Worm (Caenorhabditis elegans): ENCODE measurements around the gene K08D8.12.

The K08D8.12 gene

ce11 chrIV:12894996-12895395, 1.7 kb downstream of the K08D8.12 start, which contains the start of gene K08D8.11:
TSS of gene K08D8.11 (plus strand) at chrIV:12895296.
- no peak for TF ChIP-seq ztf-29 (GFP tag; IDR thresholded peaks at IDR 0.05)
- TF ChIP-seq flt-1 (GFP tag; IDR thresholded peaks at IDR 0.05), result no peak
- no peak for TF ChIP-seq ztf-23 (GFP tag; IDR thresholded peaks at IDR 0.05)
- TF ChIP-seq tab-1 (GFP tag; IDR thresholded peaks at IDR 0.05), result no peak
- TF ChIP-seq med-1 (GFP tag; optimal IDR thresholded peaks at IDR 0.05; ENCODE audit: insufficient read depth), result no peak
- TF ChIP-seq cog-1 (tag; optimal IDR thresholded peaks at IDR 0.05), result no peak
- TF ChIP-seq klf-2 (GFP tag; conservative IDR thresholded peaks at IDR 0.05), result no peak

- TF ChIP-seq med-1 (GFP tag; optimal IDR thresholded peaks at IDR 0.05; ENCODE audit: insufficient read depth) (no peak), klf-2 (GFP tag; conservative IDR thresholded peaks at IDR 0.05) (no peak), ztf-23 (GFP tag; IDR thresholded peaks at IDR 0.05) (no peak), ztf-29 (GFP tag; IDR thresholded peaks at IDR 0.05) (no peak), T22C8.4 (GFP tag; IDR thresholded peaks at IDR 0.05) (no peak)
Observed at ce11 chrIV:12896371-12896882, 3.2 kb downstream of the K08D8.12 start, which contains the start of gene K08D8.7. TSS of gene K08D8.7 (plus strand) at chrIV:12896832.

- TF ChIP-seq T22C8.4 (GFP tag; IDR thresholded peaks at IDR 0.05), result no peak
- TF ChIP-seq tab-1 (GFP tag; IDR thresholded peaks at IDR 0.05), result no peak
- no peak for TF ChIP-seq ztf-23 (GFP tag; IDR thresholded peaks at IDR 0.05)
- no peak for TF ChIP-seq med-1 (GFP tag; optimal IDR thresholded peaks at IDR 0.05; ENCODE audit: insufficient read depth)
- TF ChIP-seq ztf-29 (GFP tag; IDR thresholded peaks at IDR 0.05), result no peak
- no peak for TF ChIP-seq cog-1 (tag; optimal IDR thresholded peaks at IDR 0.05)
- no peak for TF ChIP-seq flt-1 (GFP tag; IDR thresholded peaks at IDR 0.05)
- TF ChIP-seq klf-2 (GFP tag; conservative IDR thresholded peaks at IDR 0.05), result no peak
- TF ChIP-seq ref-1 (GFP tag; conservative IDR thresholded peaks at IDR 0.05), result no peak
Observed at ce11 chrIV:12897146-12897545, 3.9 kb downstream of the K08D8.12 start.

ce11 chrIV:12898823-12899222, 5.6 kb downstream of the K08D8.12 start:
- no peak for TF ChIP-seq ref-1 (GFP tag; conservative IDR thresholded peaks at IDR 0.05)
- TF ChIP-seq cog-1 (tag; optimal IDR thresholded peaks at IDR 0.05), result no peak
- no peak for TF ChIP-seq flt-1 (GFP tag; IDR thresholded peaks at IDR 0.05)
- TF ChIP-seq med-1 (GFP tag; optimal IDR thresholded peaks at IDR 0.05; ENCODE audit: insufficient read depth), result no peak
- no peak for TF ChIP-seq ztf-29 (GFP tag; IDR thresholded peaks at IDR 0.05)
- TF ChIP-seq T22C8.4 (GFP tag; IDR thresholded peaks at IDR 0.05), result no peak
- no peak for TF ChIP-seq klf-2 (GFP tag; conservative IDR thresholded peaks at IDR 0.05)
- TF ChIP-seq ztf-23 (GFP tag; IDR thresholded peaks at IDR 0.05), result no peak
- no peak for TF ChIP-seq tab-1 (GFP tag; IDR thresholded peaks at IDR 0.05)

DNA sequence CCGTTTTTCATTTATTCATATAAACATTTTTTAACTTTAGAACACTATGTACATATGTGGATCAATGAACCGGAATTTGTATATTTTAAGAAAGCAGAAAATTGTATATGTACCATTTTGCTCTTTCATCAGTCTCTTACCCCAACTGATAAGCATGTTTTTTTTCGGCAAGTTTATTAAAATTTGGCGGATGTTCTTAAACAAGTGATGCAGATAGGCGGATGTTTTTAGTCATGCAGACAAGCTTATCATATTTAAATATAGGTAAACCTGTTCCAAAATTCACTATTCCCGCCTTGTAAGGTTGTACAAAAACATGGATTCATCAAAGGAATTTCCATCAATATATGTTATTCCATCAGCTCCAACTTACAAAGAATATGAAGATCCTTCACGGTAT, 6.1 kb downstream of the K08D8.12 start, which contains the start of gene K08D8.9:
Gene K08D8.9, plus strand, starts transcription at position 301 of the 400 bp plus-strand sequence.
- TF ChIP-seq ztf-23 (GFP tag; IDR thresholded peaks at IDR 0.05), result no peak
- TF ChIP-seq tab-1 (GFP tag; IDR thresholded peaks at IDR 0.05), result no peak
- TF ChIP-seq klf-2 (GFP tag; conservative IDR thresholded peaks at IDR 0.05), result no peak
- no peak for TF ChIP-seq med-1 (GFP tag; optimal IDR thresholded peaks at IDR 0.05; ENCODE audit: insufficient read depth)
- TF ChIP-seq ref-1 (GFP tag; conservative IDR thresholded peaks at IDR 0.05), result no peak
- TF ChIP-seq ztf-29 (GFP tag; IDR thresholded peaks at IDR 0.05), result no peak
- no peak for TF ChIP-seq flt-1 (GFP tag; IDR thresholded peaks at IDR 0.05)
- no peak for TF ChIP-seq T22C8.4 (GFP tag; IDR thresholded peaks at IDR 0.05)
- TF ChIP-seq cog-1 (tag; optimal IDR thresholded peaks at IDR 0.05), result no peak

DNA sequence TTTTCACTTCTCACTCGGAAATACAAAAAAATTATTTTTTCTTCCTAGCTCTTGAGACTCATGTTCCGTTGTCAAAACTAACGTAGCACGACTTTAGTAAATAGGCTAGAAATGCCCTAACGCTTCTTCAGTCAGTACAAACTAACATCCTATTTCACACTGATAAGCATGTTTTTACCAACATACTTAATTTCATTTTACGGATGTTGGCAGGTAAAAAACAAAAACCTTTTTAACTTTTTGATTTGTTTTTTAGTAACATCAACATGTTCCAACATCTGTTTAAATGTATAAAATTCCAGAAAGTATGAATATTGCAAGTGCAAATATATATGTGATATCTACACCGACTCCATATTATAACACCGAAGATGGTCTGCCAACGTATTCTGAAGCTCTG, 7.0 kb downstream of the K08D8.12 start, which contains the start of gene K08D8.10:
Gene K08D8.10, plus strand, starts transcription at position 301 of the 400 bp plus-strand sequence.
- no peak for TF ChIP-seq klf-2 (GFP tag; conservative IDR thresholded peaks at IDR 0.05)
- TF ChIP-seq ztf-29 (GFP tag; IDR thresholded peaks at IDR 0.05), result no peak
- TF ChIP-seq ztf-23 (GFP tag; IDR thresholded peaks at IDR 0.05), result no peak
- TF ChIP-seq cog-1 (tag; optimal IDR thresholded peaks at IDR 0.05), result no peak
- TF ChIP-seq tab-1 (GFP tag; IDR thresholded peaks at IDR 0.05), result no peak
- no peak for TF ChIP-seq flt-1 (GFP tag; IDR thresholded peaks at IDR 0.05)

ce11 chrIV:12901602-12902001, 8.3 kb downstream of the K08D8.12 start:
- no peak for TF ChIP-seq flt-1 (GFP tag; IDR thresholded peaks at IDR 0.05)
- no peak for TF ChIP-seq med-1 (GFP tag; optimal IDR thresholded peaks at IDR 0.05; ENCODE audit: insufficient read depth)
- no peak for TF ChIP-seq ztf-23 (GFP tag; IDR thresholded peaks at IDR 0.05)
- no peak for TF ChIP-seq T22C8.4 (GFP tag; IDR thresholded peaks at IDR 0.05)
- no peak for TF ChIP-seq cog-1 (tag; optimal IDR thresholded peaks at IDR 0.05)
- no peak for TF ChIP-seq ztf-29 (GFP tag; IDR thresholded peaks at IDR 0.05)
- TF ChIP-seq klf-2 (GFP tag; conservative IDR thresholded peaks at IDR 0.05), result no peak
- no peak for TF ChIP-seq tab-1 (GFP tag; IDR thresholded peaks at IDR 0.05)
- TF ChIP-seq ref-1 (GFP tag; conservative IDR thresholded peaks at IDR 0.05), result no peak

DNA sequence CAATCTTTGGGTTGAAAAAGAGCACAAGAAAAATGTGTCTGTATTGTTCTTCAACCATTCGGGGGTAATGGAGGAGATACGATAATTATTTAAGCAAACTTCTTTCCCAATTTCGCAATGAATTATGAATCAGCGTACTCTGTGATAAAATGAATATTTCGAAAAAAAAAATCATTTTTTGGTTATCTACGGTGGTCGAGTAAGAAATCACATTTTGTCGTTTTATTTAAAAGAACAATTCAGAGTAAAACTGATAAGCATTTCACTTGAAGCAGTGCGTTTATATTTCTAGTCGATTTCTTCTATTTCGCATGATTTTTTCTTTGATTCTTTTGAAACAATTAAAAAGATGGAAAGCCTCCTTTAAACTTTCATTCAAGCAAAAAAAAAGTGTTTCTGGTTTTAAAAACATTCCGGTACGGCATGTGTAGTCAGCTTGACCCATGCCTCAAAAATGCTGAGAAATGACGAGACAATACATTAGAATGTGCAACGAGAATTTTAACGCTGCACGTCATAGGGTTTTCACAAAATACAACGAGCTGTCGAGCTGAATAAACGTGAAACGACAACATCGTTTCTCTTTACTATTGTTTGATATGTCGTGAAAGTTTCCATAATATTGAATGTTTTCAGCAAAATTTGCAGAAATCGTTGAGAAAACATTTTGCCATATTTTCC, 9.3 kb downstream of the K08D8.12 start, which contains the start of gene K08D8.2:
Gene K08D8.2, plus strand, starts transcription at position 631 of the 681 bp plus-strand sequence.
- TF ChIP-seq ztf-23 (GFP tag; IDR thresholded peaks at IDR 0.05), result no peak
- no peak for TF ChIP-seq med-1 (GFP tag; optimal IDR thresholded peaks at IDR 0.05; ENCODE audit: insufficient read depth)
- TF ChIP-seq ztf-29 (GFP tag; IDR thresholded peaks at IDR 0.05), result no peak
- no peak for TF ChIP-seq cog-1 (tag; optimal IDR thresholded peaks at IDR 0.05)
- no peak for TF ChIP-seq flt-1 (GFP tag; IDR thresholded peaks at IDR 0.05)
- TF ChIP-seq T22C8.4 (GFP tag; IDR thresholded peaks at IDR 0.05), result no peak
- TF ChIP-seq klf-2 (GFP tag; conservative IDR thresholded peaks at IDR 0.05), result no peak
- no peak for TF ChIP-seq tab-1 (GFP tag; IDR thresholded peaks at IDR 0.05)
- no peak for TF ChIP-seq ref-1 (GFP tag; conservative IDR thresholded peaks at IDR 0.05)

ce11 chrIV:12903687-12904086, 10.4 kb downstream of the K08D8.12 start:
- TF ChIP-seq T22C8.4 (GFP tag; IDR thresholded peaks at IDR 0.05) (no peak), ref-1 (GFP tag; conservative IDR thresholded peaks at IDR 0.05) (no peak)

ce11 chrIV:12906529-12906928, 13.3 kb downstream of the K08D8.12 start, which contains the start of gene K08D8.3:
TSS of gene K08D8.3 (minus strand) at chrIV:12906659.
- TF ChIP-seq tab-1 (GFP tag; IDR thresholded peaks at IDR 0.05), result no peak
- TF ChIP-seq ztf-29 (GFP tag; IDR thresholded peaks at IDR 0.05), result no peak
- TF ChIP-seq cog-1 (tag; optimal IDR thresholded peaks at IDR 0.05), result no peak
- no peak for TF ChIP-seq ztf-23 (GFP tag; IDR thresholded peaks at IDR 0.05)
- TF ChIP-seq klf-2 (GFP tag; conservative IDR thresholded peaks at IDR 0.05), result no peak
- no peak for TF ChIP-seq T22C8.4 (GFP tag; IDR thresholded peaks at IDR 0.05)
- no peak for TF ChIP-seq med-1 (GFP tag; optimal IDR thresholded peaks at IDR 0.05; ENCODE audit: insufficient read depth)
- TF ChIP-seq flt-1 (GFP tag; IDR thresholded peaks at IDR 0.05), result no peak
- TF ChIP-seq ref-1 (GFP tag; conservative IDR thresholded peaks at IDR 0.05), result no peak

All from whole organism, midembryonic.